Worm (Caenorhabditis elegans) whole organism, mixed stage, embryonic: ENCODE measurements around the gene ska-3.

Experiments
- M03D4.4 ChIP-seq: sonication (generic microtip); optimal IDR thresholded peaks from 2 replicates; lab custom pipeline; 2017; ENCODE audit warnings: mild to moderate bottlenecking, missing genetic modification characterization, missing compliant biosample characterization
- bed-3 ChIP-seq: fragments of 200-800 bp; sonication (Bioruptor generic); optimal IDR thresholded peaks from 3 replicates; lab custom pipeline; 2018; ENCODE audit warnings: mild to moderate bottlenecking, missing genetic modification characterization, moderate library complexity, missing compliant biosample characterization
- blmp-1 ChIP-seq: fragments of 150-350 bp; optimal IDR thresholded peaks from 2 replicates; lab custom pipeline; 2014; ENCODE audit warnings: missing biosample characterization, missing genetic modification characterization
- ceh-39 ChIP-seq: fragments of 150-350 bp; optimal IDR thresholded peaks from 2 replicates; lab custom pipeline; 2014; ENCODE audit warnings: missing biosample characterization, missing genetic modification characterization
- ceh-43 ChIP-seq: fragments of 200-800 bp; sonication (Bioruptor generic); optimal IDR thresholded peaks from 2 replicates; lab custom pipeline; 2018; ENCODE audit warnings: mild to moderate bottlenecking, missing genetic modification characterization, moderate library complexity, missing compliant biosample characterization
- ceh-83 ChIP-seq: fragments of 200-800 bp; sonication (Bioruptor generic); optimal IDR thresholded peaks from 2 replicates; lab custom pipeline; 2018; ENCODE audit warnings: mild to moderate bottlenecking, missing genetic modification characterization, missing compliant biosample characterization
- ces-1 ChIP-seq: fragments of 150-350 bp; optimal IDR thresholded peaks from 2 replicates; lab custom pipeline; 2014; ENCODE audit warnings: missing biosample characterization, missing genetic modification reagents, missing genetic modification characterization
- cnd-1 ChIP-seq: fragments of 200-800 bp; sonication (Bioruptor generic); optimal IDR thresholded peaks from 2 replicates; lab custom pipeline; 2018; ENCODE audit warnings: mild to moderate bottlenecking, missing genetic modification characterization, missing compliant biosample characterization
- drap-1 ChIP-seq: fragments of 200-800 bp; sonication (Bioruptor generic); optimal IDR thresholded peaks from 3 replicates; lab custom pipeline; 2018; ENCODE audit warnings: mild to moderate bottlenecking, missing genetic modification characterization, missing compliant biosample characterization
- elt-1 ChIP-seq: sonication (generic microtip); optimal IDR thresholded peaks from 2 replicates; lab custom pipeline; 2017; ENCODE audit warnings: missing genetic modification characterization, mild to moderate bottlenecking, missing compliant biosample characterization, antibody characterized with exemption, moderate library complexity, borderline replicate concordance; ENCODE audit not compliant: insufficient read depth
- elt-3 ChIP-seq: fragments of 150-350 bp; optimal IDR thresholded peaks from 2 replicates; lab custom pipeline; 2014; ENCODE audit warnings: missing biosample characterization, missing genetic modification characterization
- flh-1 ChIP-seq: fragments of 200-800 bp; sonication (Bioruptor generic); optimal IDR thresholded peaks from 2 replicates; lab custom pipeline; 2018; ENCODE audit warnings: mild to moderate bottlenecking, missing genetic modification characterization, moderate library complexity, missing compliant biosample characterization
- ham-2 ChIP-seq: fragments of 200-800 bp; sonication (Bioruptor generic); optimal IDR thresholded peaks from 2 replicates; lab custom pipeline; 2018; ENCODE audit warnings: mild to moderate bottlenecking, missing genetic modification characterization, missing compliant biosample characterization
- hlh-1 ChIP-seq: fragments of 150-350 bp; optimal IDR thresholded peaks from 2 replicates; lab custom pipeline; 2014; ENCODE audit warnings: missing biosample characterization, missing genetic modification reagents, missing genetic modification characterization
- lin-13 ChIP-seq: fragments of 150-350 bp; optimal IDR thresholded peaks from 2 replicates; lab custom pipeline; 2014; ENCODE audit warnings: missing biosample characterization, missing genetic modification characterization
- lin-32 ChIP-seq: fragments of 200-800 bp; sonication (Bioruptor generic); optimal IDR thresholded peaks from 2 replicates; lab custom pipeline; 2018; ENCODE audit warnings: mild to moderate bottlenecking, missing genetic modification characterization, missing compliant biosample characterization
- lsy-2 ChIP-seq: fragments of 150-350 bp; optimal IDR thresholded peaks from 2 replicates; lab custom pipeline; 2014; ENCODE audit warnings: missing biosample characterization, missing genetic modification characterization
- mab-5 ChIP-seq: fragments of 150-350 bp; optimal IDR thresholded peaks from 2 replicates; lab custom pipeline; 2014; ENCODE audit warnings: missing biosample characterization, missing genetic modification characterization
- mep-1 ChIP-seq: fragments of 150-350 bp; optimal IDR thresholded peaks from 2 replicates; lab custom pipeline; 2017; ENCODE audit warnings: missing biosample characterization, missing genetic modification reagents, missing genetic modification characterization, inconsistent platforms
- mls-2 ChIP-seq: sonication (generic microtip); optimal IDR thresholded peaks from 2 replicates; lab custom pipeline; 2016; ENCODE audit warnings: mild to moderate bottlenecking, missing genetic modification characterization, moderate library complexity, missing compliant biosample characterization
- nhr-12 ChIP-seq: fragments of 150-350 bp; optimal IDR thresholded peaks from 2 replicates; lab custom pipeline; 2014; ENCODE audit warnings: missing biosample characterization, missing genetic modification characterization
- nhr-2 ChIP-seq: fragments of 150-350 bp; optimal IDR thresholded peaks from 2 replicates; lab custom pipeline; 2014; ENCODE audit warnings: missing biosample characterization, missing genetic modification characterization
- nhr-237 ChIP-seq: fragments of 150-350 bp; optimal IDR thresholded peaks from 2 replicates; lab custom pipeline; 2014; ENCODE audit warnings: missing biosample characterization, missing genetic modification characterization
- nhr-28 ChIP-seq: fragments of 150-350 bp; optimal IDR thresholded peaks from 2 replicates; lab custom pipeline; 2014; ENCODE audit warnings: missing biosample characterization, missing genetic modification characterization
- pha-4 ChIP-seq: fragments of 150-350 bp; optimal IDR thresholded peaks from 2 replicates; lab custom pipeline; 2018; ENCODE audit warnings: missing biosample characterization, missing genetic modification reagents, missing genetic modification characterization
- snpc-4 ChIP-seq: fragments of 150-350 bp; optimal IDR thresholded peaks from 2 replicates; lab custom pipeline; 2014; ENCODE audit warnings: missing biosample characterization, missing genetic modification characterization
- sptf-1 ChIP-seq: sonication (generic microtip); optimal IDR thresholded peaks from 2 replicates; lab custom pipeline; 2017; ENCODE audit warnings: mild to moderate bottlenecking, missing genetic modification characterization, moderate library complexity, missing compliant biosample characterization
- unc-120 ChIP-seq: sonication (generic microtip); optimal IDR thresholded peaks from 2 replicates; lab custom pipeline; 2017; ENCODE audit warnings: missing genetic modification characterization, missing compliant biosample characterization; ENCODE audit not compliant: poor library complexity, severe bottlenecking
- unc-39 ChIP-seq: fragments of 150-350 bp; optimal IDR thresholded peaks from 2 replicates; lab custom pipeline; 2014; ENCODE audit warnings: missing biosample characterization, missing genetic modification characterization
- unc-62 ChIP-seq: fragments of 150-350 bp; optimal IDR thresholded peaks from 2 replicates; lab custom pipeline; 2014; ENCODE audit warnings: missing biosample characterization, missing genetic modification reagents, missing genetic modification characterization
- zip-8 ChIP-seq: fragments of 150-350 bp; optimal IDR thresholded peaks from 2 replicates; lab custom pipeline; 2014; ENCODE audit warnings: missing biosample characterization, missing genetic modification characterization
- ztf-11 ChIP-seq: fragments of 150-350 bp; optimal IDR thresholded peaks from 2 replicates; lab custom pipeline; 2014; ENCODE audit warnings: missing biosample characterization, missing genetic modification characterization

ska-3 gene

ce11 chrIII:5705228-5705888 lies 26.6 kb upstream of the ska-3 start, which contains the start of gene swp-1:
TSS of gene swp-1 (minus strand) at chrIII:5705525.
- TF ChIP-seq mab-5 (tag; lab: Kevin White, UChicago) (no peak), ceh-39 (tag; lab: Kevin White, UChicago) (no peak), mep-1 (no peak), hlh-1 (tag; lab: Kevin White, UChicago) (no peak), lsy-2 (tag; lab: Kevin White, UChicago) (no peak), ceh-43 (no peak), unc-62 (GFP tag; lab: Kevin White, UChicago) (no peak), M03D4.4 (no peak), ham-2 (GFP tag; lab: Kevin White, UChicago) (no peak), lin-32 (GFP tag; lab: Kevin White, UChicago) (no peak), drap-1 (GFP tag; lab: Kevin White, UChicago) (no peak), nhr-28 (tag; lab: Kevin White, UChicago) (no peak), unc-39 (no peak), mls-2 (tag; lab: Kevin White, UChicago) (no peak), elt-3 (tag; lab: Kevin White, UChicago) (no peak)

DNA sequence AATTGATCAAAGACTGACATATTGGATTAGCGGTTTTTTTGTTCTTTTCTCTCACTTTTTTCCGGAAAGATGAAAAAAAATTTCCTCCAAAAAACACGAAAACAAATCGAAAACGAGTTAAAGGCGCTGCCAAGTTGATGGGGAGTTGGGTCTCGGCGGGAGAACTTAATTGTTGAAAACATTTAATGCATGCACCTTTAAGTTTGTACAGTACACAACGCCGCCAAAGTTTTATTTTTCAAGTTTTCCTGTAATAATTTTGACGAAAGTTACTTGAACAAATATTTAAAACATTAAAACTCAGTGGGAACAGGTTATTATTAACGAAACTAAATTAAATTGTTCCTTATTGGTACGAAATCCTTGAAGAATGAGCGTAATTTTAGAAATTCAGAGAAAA lies 22.7 kb upstream of the ska-3 start:
- TF ChIP-seq ztf-11 (tag; lab: Kevin White, UChicago) (no peak), ces-1 (GFP tag; lab: Kevin White, UChicago) (no peak), nhr-237 (tag; lab: Kevin White, UChicago) (no peak), sptf-1 (tag; lab: Kevin White, UChicago) (no peak), hlh-1 (tag; lab: Kevin White, UChicago) (no peak), bed-3 (GFP tag; lab: Kevin White, UChicago) (no peak), ceh-83 (GFP tag; lab: Kevin White, UChicago) (no peak), drap-1 (GFP tag; lab: Kevin White, UChicago) (no peak), elt-1 (no peak), snpc-4 (tag; lab: Kevin White, UChicago) (no peak), blmp-1 (tag; lab: Kevin White, UChicago) (no peak), mls-2 (tag; lab: Kevin White, UChicago) (no peak), ceh-39 (tag; lab: Kevin White, UChicago) (no peak), unc-62 (GFP tag; lab: Kevin White, UChicago) (no peak), lsy-2 (tag; lab: Kevin White, UChicago) (no peak), elt-3 (tag; lab: Kevin White, UChicago) (no peak)
- TF ChIP-seq, all 35 proteins: peak for 0

- no peak for TF ChIP-seq lin-13
- no peak for TF ChIP-seq elt-3 (tag; lab: Kevin White, UChicago)
- TF ChIP-seq unc-39, result no peak
- peak; percentile 31 for TF ChIP-seq lsy-2 (tag; lab: Kevin White, UChicago)
- TF ChIP-seq mep-1, result peak; percentile 64
- no peak for TF ChIP-seq bed-3 (GFP tag; lab: Kevin White, UChicago)
- peak; percentile 34 for TF ChIP-seq ces-1 (GFP tag; lab: Kevin White, UChicago)
- TF ChIP-seq pha-4 (tag; lab: Kevin White, UChicago), result no peak
- no peak for TF ChIP-seq ham-2 (GFP tag; lab: Kevin White, UChicago)
- TF ChIP-seq ceh-39 (tag; lab: Kevin White, UChicago), result no peak
- TF ChIP-seq nhr-237 (tag; lab: Kevin White, UChicago), result no peak
- TF ChIP-seq nhr-2 (tag; lab: Kevin White, UChicago), result no peak
- no peak for TF ChIP-seq cnd-1 (tag; lab: Kevin White, UChicago)
- no peak for TF ChIP-seq nhr-28 (tag; lab: Kevin White, UChicago)
- no peak for TF ChIP-seq snpc-4 (tag; lab: Kevin White, UChicago)
- no peak for TF ChIP-seq sptf-1 (tag; lab: Kevin White, UChicago)
- no peak for TF ChIP-seq unc-120 (tag; lab: Kevin White, UChicago)
- peak; percentile 34 for TF ChIP-seq hlh-1 (tag; lab: Kevin White, UChicago)
Observed at ce11 chrIII:5697963-5698730, 19.3 kb upstream of the ska-3 start, which contains the start of the genes lgg-3 and rgs-5. TSS of gene lgg-3 (minus strand) at chrIII:5698013. TSS of gene rgs-5 (plus strand) at chrIII:5698555.

DNA sequence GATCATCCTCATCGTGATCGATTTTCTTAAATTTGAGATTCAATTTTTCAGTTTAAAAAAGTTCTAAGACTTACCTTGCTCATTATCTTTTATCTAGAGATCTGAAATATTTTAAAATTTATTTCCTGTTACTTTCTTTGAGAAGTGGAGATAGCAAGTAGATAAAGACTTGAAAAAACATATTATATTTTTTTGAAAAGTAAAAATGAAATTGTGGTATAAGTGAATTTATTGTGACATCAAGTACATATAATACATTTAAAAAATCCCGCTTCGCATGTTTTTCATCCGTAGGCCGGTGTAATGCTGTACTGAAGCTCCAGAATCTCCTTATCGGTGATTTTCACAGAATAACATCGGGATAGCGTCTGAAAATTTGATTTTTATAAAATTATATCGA lies 18.5 kb upstream of the ska-3 start, which contains the start of gene B0336.7:
TSS of gene B0336.7 (minus strand) at position 101 of the 400 bp plus-strand sequence.
- TF ChIP-seq sptf-1 (tag; lab: Kevin White, UChicago) (no peak), nhr-2 (tag; lab: Kevin White, UChicago) (no peak), lsy-2 (tag; lab: Kevin White, UChicago) (no peak), zip-8 (tag; lab: Kevin White, UChicago) (no peak), ham-2 (GFP tag; lab: Kevin White, UChicago) (no peak), lin-13 (no peak), bed-3 (GFP tag; lab: Kevin White, UChicago) (no peak), hlh-1 (tag; lab: Kevin White, UChicago) (no peak), mls-2 (tag; lab: Kevin White, UChicago) (no peak), nhr-12 (tag; lab: Kevin White, UChicago) (no peak), elt-3 (tag; lab: Kevin White, UChicago) (no peak), M03D4.4 (no peak), flh-1 (GFP tag; lab: Kevin White, UChicago) (no peak)
- TF ChIP-seq, all 35 proteins: peak for 0
